Worm (Caenorhabditis elegans) whole organism, L1 larva: ENCODE data around the gene lrpc-1.
A peak's percentile ranks its signal among the peaks of the same experiment; 100 is the strongest.
"Not testable (repeated sequence)": the region's sequence is repeated elsewhere in the genome, so short reads cannot be mapped to it uniquely, and the experiment has no call there.

Source experiments
- C04F5.9 ChIP-seq: sonication (generic microtip); optimal IDR thresholded peaks from 2 replicates; lab custom pipeline; 2016; ENCODE audit warnings: missing genetic modification characterization, missing compliant biosample characterization
- Y116A8C.19 ChIP-seq: sonication (generic microtip); optimal IDR thresholded peaks from 2 replicates; lab custom pipeline; 2016; ENCODE audit warnings: missing compliant biosample characterization, missing genetic modification characterization, borderline replicate concordance
- ama-1 ChIP-seq: fragments of 150-350 bp; optimal IDR thresholded peaks from 2 replicates; lab custom pipeline; 2014
- ceh-8 ChIP-seq: fragments of 200-800 bp; sonication (Bioruptor generic); optimal IDR thresholded peaks from 2 replicates; lab custom pipeline; 2018; ENCODE audit warnings: mild to moderate bottlenecking, missing genetic modification characterization, moderate library complexity, missing compliant biosample characterization
- efl-1 ChIP-seq, 4 experiments: fragments of 150-350 bp; optimal IDR thresholded peaks in 3 of 4; peaks in 1 of 4; 1 replicate in 1 of 4; 2 replicates in 3 of 4; lab custom pipeline; 2014; ENCODE audit warnings: missing biosample characterization in 2 of 4, missing genetic modification characterization in 2 of 4, missing genetic modification reagents in 2 of 4
- egl-27 ChIP-seq, 2 experiments: fragments of 150-350 bp in 1 of 2; sonication (generic microtip); optimal IDR thresholded peaks; 3 replicates each; lab custom pipeline; 2017 to 2018; ENCODE audit warnings: missing biosample characterization in 2 of 2, missing genetic modification characterization in 2 of 2, missing genetic modification reagents in 2 of 2
- elt-2 ChIP-seq: sonication (generic microtip); optimal IDR thresholded peaks from 2 replicates; lab custom pipeline; 2016; ENCODE audit warnings: missing genetic modification characterization, mild to moderate bottlenecking, inconsistent platforms, missing compliant biosample characterization, missing genetic modification reagents
- elt-3 ChIP-seq, 6 experiments: fragments of 150-350 bp in 1 of 6; sonication (generic microtip); optimal IDR thresholded peaks; 2 replicates each; lab custom pipeline; 2017 to 2018; ENCODE audit warnings: missing biosample characterization in 6 of 6, missing genetic modification characterization in 6 of 6, inconsistent platforms in 1 of 6
- fkh-4 ChIP-seq: sonication (generic microtip); optimal IDR thresholded peaks from 2 replicates; lab custom pipeline; 2016; ENCODE audit warnings: missing compliant biosample characterization, missing genetic modification characterization, borderline replicate concordance
- fkh-8 ChIP-seq: sonication (generic microtip); optimal IDR thresholded peaks from 2 replicates; lab custom pipeline; 2016; ENCODE audit warnings: mild to moderate bottlenecking, missing genetic modification characterization, missing compliant biosample characterization
- fos-1 ChIP-seq: fragments of 150-350 bp; optimal IDR thresholded peaks from 2 replicates; lab custom pipeline; 2014; ENCODE audit warnings: missing biosample characterization, missing genetic modification characterization
- grh-1 ChIP-seq: fragments of 200-800 bp; sonication (Bioruptor generic); IDR thresholded peaks from 2 replicates; pipeline ENCODE4 v1.3.6; 2022; ENCODE audit warnings: missing genetic modification reagents, missing genetic modification characterization, missing compliant biosample characterization
- jun-1 ChIP-seq: fragments of 150-350 bp; optimal IDR thresholded peaks from 2 replicates; lab custom pipeline; 2014; ENCODE audit warnings: missing biosample characterization, missing genetic modification reagents, missing genetic modification characterization
- lin-15B ChIP-seq: fragments of 150-350 bp; sonication (generic microtip); optimal IDR thresholded peaks from 3 replicates; lab custom pipeline; 2014; ENCODE audit warnings: missing biosample characterization, missing genetic modification characterization
- lin-39 ChIP-seq: fragments of 150-350 bp; optimal IDR thresholded peaks from 2 replicates; lab custom pipeline; 2014; ENCODE audit warnings: missing biosample characterization, missing genetic modification reagents, missing genetic modification characterization
- lsy-2 ChIP-seq, 2 experiments: fragments of 150-350 bp; optimal IDR thresholded peaks; 2 replicates each; lab custom pipeline; 2014; ENCODE audit warnings: missing biosample characterization in 2 of 2, missing genetic modification characterization in 2 of 2
- nhr-12 ChIP-seq: sonication (generic microtip); optimal IDR thresholded peaks from 2 replicates; lab custom pipeline; 2017; ENCODE audit warnings: missing biosample characterization, missing genetic modification characterization
- nhr-19 ChIP-seq: fragments of 200-800 bp; sonication (Bioruptor generic); conservative IDR thresholded peaks from 2 replicates; pipeline ENCODE4 v1.3.6; 2022; ENCODE audit warnings: missing genetic modification characterization, missing compliant biosample characterization
- nhr-20 ChIP-seq: sonication (generic microtip); optimal IDR thresholded peaks from 2 replicates; lab custom pipeline; 2016; ENCODE audit warnings: mild to moderate bottlenecking, missing genetic modification characterization, missing compliant biosample characterization
- nhr-71 ChIP-seq: sonication (generic microtip); optimal IDR thresholded peaks from 2 replicates; lab custom pipeline; 2016; ENCODE audit warnings: mild to moderate bottlenecking, missing genetic modification characterization, moderate library complexity, missing compliant biosample characterization
- nhr-77 ChIP-seq: fragments of 150-350 bp; optimal IDR thresholded peaks from 2 replicates; lab custom pipeline; 2014; ENCODE audit warnings: missing biosample characterization, missing genetic modification characterization
- nhr-85 ChIP-seq: sonication (generic microtip); peaks from one replicate; lab custom pipeline; 2016; ENCODE audit warnings: missing genetic modification characterization, inconsistent platforms, missing compliant biosample characterization
- nhr-90 ChIP-seq: sonication (generic microtip); optimal IDR thresholded peaks from 2 replicates; lab custom pipeline; 2016; ENCODE audit warnings: mild to moderate bottlenecking, missing genetic modification characterization, missing compliant biosample characterization; ENCODE audit not compliant: poor library complexity
- pax-3 ChIP-seq: fragments of 200-800 bp; sonication (Bioruptor generic); optimal IDR thresholded peaks from 2 replicates; lab custom pipeline; 2018; ENCODE audit warnings: mild to moderate bottlenecking, missing genetic modification characterization, moderate library complexity, missing compliant biosample characterization
- rnt-1 ChIP-seq: sonication (generic microtip); optimal IDR thresholded peaks from 2 replicates; lab custom pipeline; 2016; ENCODE audit warnings: mild to moderate bottlenecking, missing genetic modification characterization, moderate library complexity, missing compliant biosample characterization
- snpc-4 ChIP-seq: fragments of 150-350 bp; optimal IDR thresholded peaks from 2 replicates; lab custom pipeline; 2014; ENCODE audit warnings: missing biosample characterization, missing genetic modification characterization
- snu-23 ChIP-seq: sonication (generic microtip); optimal IDR thresholded peaks from 2 replicates; lab custom pipeline; 2016; ENCODE audit warnings: missing genetic modification characterization, missing compliant biosample characterization
- tbx-2 ChIP-seq: sonication (generic microtip); optimal IDR thresholded peaks from 2 replicates; lab custom pipeline; 2016; ENCODE audit warnings: missing genetic modification characterization, missing compliant biosample characterization
- tlp-1 ChIP-seq: fragments of 150-350 bp; optimal IDR thresholded peaks from 2 replicates; lab custom pipeline; 2014; ENCODE audit warnings: missing biosample characterization, missing genetic modification characterization
- unc-30 ChIP-seq: sonication (generic microtip); optimal IDR thresholded peaks from 2 replicates; lab custom pipeline; 2017; ENCODE audit warnings: missing biosample characterization, missing genetic modification characterization
- unc-62 ChIP-seq: fragments of 150-350 bp; optimal IDR thresholded peaks from 2 replicates; lab custom pipeline; 2014; ENCODE audit warnings: missing biosample characterization, missing genetic modification reagents, missing genetic modification characterization
- unc-98 ChIP-seq: fragments of 200-800 bp; sonication (Bioruptor generic); IDR thresholded peaks from 2 replicates; pipeline ENCODE4 v1.3.6; 2022; ENCODE audit warnings: missing genetic modification characterization, missing compliant biosample characterization
- xbp-1 ChIP-seq: sonication (generic microtip); optimal IDR thresholded peaks from 2 replicates; lab custom pipeline; 2016; ENCODE audit warnings: missing genetic modification characterization, missing compliant biosample characterization

lrpc-1 gene

DNA sequence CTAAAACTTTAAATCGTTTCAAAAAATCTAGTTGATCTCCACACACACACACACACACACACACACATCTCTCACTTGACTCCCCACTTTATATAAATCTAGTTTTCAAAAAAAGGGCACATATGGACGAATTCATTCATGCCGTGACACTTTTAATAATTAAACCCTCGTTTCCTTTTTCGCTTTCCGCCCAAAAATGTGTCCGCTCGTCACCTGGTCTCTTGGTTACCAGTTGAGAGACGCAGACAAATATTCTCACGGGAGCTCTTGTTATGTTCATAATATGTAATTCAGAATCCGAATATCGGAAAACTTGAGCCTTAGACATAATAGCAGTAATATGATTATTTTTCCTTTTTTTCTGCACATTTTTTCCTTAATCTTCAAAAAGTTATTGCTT, 38.9 kb upstream of the lrpc-1 start (continued):
- no peak for TF ChIP-seq rnt-1
- TF ChIP-seq grh-1 (GFP tag; lab: Robert Waterston, UW), result no peak
- TF ChIP-seq ceh-8 (GFP tag; lab: Kevin White, UChicago), result no peak
- no peak for TF ChIP-seq unc-30 (tag; lab: Kevin White, UChicago)
- peak; percentile 12 for TF ChIP-seq nhr-71 (tag; lab: Kevin White, UChicago)
- TF ChIP-seq nhr-20, result no peak
- TF ChIP-seq jun-1 (tag; lab: Kevin White, UChicago), result no peak
- TF ChIP-seq unc-62 (GFP tag; lab: Kevin White, UChicago), result no peak
- no peak for TF ChIP-seq tlp-1 (tag; lab: Kevin White, UChicago)
- TF ChIP-seq nhr-85 (tag; lab: Kevin White, UChicago), result peak; percentile 47
- TF ChIP-seq snpc-4 (tag; lab: Kevin White, UChicago), result no peak
- TF ChIP-seq nhr-19 (GFP tag; lab: Robert Waterston, UW), result no peak
- TF ChIP-seq C04F5.9 (tag; lab: Kevin White, UChicago), result no peak
- TF ChIP-seq lin-15B, result no peak
- TF ChIP-seq pax-3 (tag; lab: Kevin White, UChicago), result no peak
- TF ChIP-seq lsy-2 (tag; optimal IDR thresholded peaks at IDR 0.05; lab: Kevin White, UChicago), result peak in 1 of 2 experiments; percentile 15

DNA sequence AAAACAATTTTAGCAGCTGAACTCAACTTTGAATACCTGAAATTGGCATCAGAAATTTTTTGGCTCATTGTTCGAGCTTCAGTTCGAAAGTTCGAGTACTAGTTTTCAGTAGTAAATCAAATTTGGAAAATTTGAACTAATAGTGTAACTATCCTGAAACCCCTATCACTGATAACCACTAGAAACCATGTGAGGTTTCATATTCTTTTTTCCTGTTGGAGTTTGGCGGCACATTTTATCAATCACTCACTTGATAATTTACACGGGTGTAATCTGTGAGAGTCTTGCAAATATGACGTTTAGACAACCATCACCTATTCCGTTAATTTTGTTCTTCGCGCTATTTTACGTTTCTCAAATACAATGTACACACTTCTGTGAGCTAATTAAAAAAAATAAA, 34.4 kb upstream of the lrpc-1 start, which contains the start of gene C14C11.4:
TSS of gene C14C11.4 (plus strand) at position 252 of the 400 bp plus-strand sequence.
- TF ChIP-seq elt-2 (tag; lab: Kevin White, UChicago), result peak; percentile 53
- no peak for TF ChIP-seq efl-1 (optimal IDR thresholded peaks at IDR 0.05; lab: Kevin White, UChicago)
- TF ChIP-seq efl-1 (GFP tag; optimal IDR thresholded peaks at IDR 0.05 in 1 of 2; lab: Kevin White, UChicago), result peak in 1 of 2 experiments; percentile 67
- TF ChIP-seq xbp-1 (tag; lab: Kevin White, UChicago), result no peak

DNA sequence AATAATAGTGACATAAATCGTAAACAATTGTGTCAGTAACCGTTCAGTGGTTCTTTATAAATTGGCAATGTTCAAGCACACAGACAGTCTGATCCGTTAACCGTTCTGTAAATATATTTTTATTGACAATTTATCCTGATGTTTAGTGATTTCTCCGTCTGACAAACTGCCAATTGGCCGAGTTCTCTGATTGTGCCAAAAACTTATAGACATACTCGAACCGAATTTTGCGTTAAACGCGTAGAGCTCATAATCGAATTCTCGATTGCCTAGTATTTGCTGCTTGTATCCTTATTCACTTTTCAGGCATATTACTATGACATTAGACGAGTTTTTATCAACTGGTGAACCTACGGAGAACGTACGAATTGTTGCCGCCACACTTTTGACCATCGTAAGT, 31.2 kb upstream of the lrpc-1 start, which contains the start of gene srx-117:
TSS of gene srx-117 (plus strand) at position 301 of the 400 bp plus-strand sequence.
- no peak for TF ChIP-seq Y116A8C.19 (tag; lab: Kevin White, UChicago)
- TF ChIP-seq elt-3 (tag; optimal IDR thresholded peaks at IDR 0.05; lab: Kevin White, UChicago), result no peak
- no peak for TF ChIP-seq fkh-4 (tag; lab: Kevin White, UChicago)
- no peak for TF ChIP-seq lin-39 (tag; lab: Kevin White, UChicago)
- TF ChIP-seq rnt-1, result no peak
- TF ChIP-seq nhr-77, result no peak
- no peak for TF ChIP-seq nhr-90 (tag; lab: Kevin White, UChicago)
- TF ChIP-seq snu-23 (GFP tag; lab: Kevin White, UChicago), result no peak
- TF ChIP-seq tbx-2 (tag; lab: Kevin White, UChicago), result no peak
- no peak for TF ChIP-seq fos-1 (tag; lab: Kevin White, UChicago)
- TF ChIP-seq ama-1 (lab: Kevin White, UChicago), result no peak
- no peak for TF ChIP-seq nhr-12 (tag; lab: Kevin White, UChicago)
- no peak for TF ChIP-seq xbp-1 (tag; lab: Kevin White, UChicago)
- no peak for TF ChIP-seq unc-98 (GFP tag; lab: Robert Waterston, UW)
- TF ChIP-seq fkh-8 (tag; lab: Kevin White, UChicago), result no peak
- TF ChIP-seq egl-27 (tag; optimal IDR thresholded peaks at IDR 0.05; lab: Kevin White, UChicago), result no peak

DNA sequence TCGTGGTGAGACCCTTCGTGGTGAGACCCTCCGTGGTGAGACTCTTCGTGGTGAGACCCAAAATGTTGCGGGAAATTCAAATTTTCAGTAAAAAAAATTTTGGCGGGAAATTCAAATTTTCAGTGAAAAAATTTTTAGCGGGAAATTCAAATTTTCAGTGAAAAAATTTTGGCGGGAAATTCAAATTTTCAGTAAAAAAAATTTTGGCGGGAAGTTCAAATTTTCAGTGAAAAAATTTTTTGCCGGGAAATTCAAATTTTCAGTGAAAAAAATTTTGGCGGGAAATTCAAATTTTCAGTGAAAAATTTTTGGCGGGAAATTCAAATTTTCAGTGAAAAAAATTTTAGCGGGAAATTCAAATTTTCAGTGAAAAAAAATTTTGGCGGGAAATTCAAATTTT, 27.1 kb upstream of the lrpc-1 start:
- TF ChIP-seq unc-98 (GFP tag; lab: Robert Waterston, UW) (peak; percentile 15; the same call in 1 of the 2 replicates), efl-1 (GFP tag; optimal IDR thresholded peaks at IDR 0.05 in 1 of 2; lab: Kevin White, UChicago) (peak; percentile 34 to 62)
- TF ChIP-seq efl-1 (optimal IDR thresholded peaks at IDR 0.05; lab: Kevin White, UChicago), result not testable (repeated sequence)
- TF ChIP-seq, all 84 proteins: peak for 2; not testable (repeated sequence) for 82

DNA sequence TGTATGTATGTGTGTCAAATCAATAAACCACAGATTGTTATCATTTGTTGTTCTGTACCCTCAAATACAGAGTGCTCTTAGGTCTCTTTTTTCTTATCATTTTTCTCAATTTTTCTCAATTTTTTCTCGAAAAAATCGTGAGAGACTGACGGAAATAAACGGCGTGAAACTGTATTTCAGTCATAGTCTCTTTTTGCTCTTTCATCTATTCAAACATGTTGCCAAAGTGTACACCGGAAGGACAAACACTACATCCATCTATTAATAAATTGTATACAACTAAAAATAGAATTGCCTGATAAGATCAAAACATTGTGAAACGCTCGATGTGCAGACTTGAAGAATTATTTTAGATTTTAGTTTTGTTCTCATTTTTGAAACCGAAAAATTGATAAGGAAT, 21.4 kb upstream of the lrpc-1 start:
- TF ChIP-seq efl-1 (optimal IDR thresholded peaks at IDR 0.05; lab: Kevin White, UChicago) (no peak), efl-1 (GFP tag; optimal IDR thresholded peaks at IDR 0.05 in 1 of 2; lab: Kevin White, UChicago) (peak in 1 of 2 experiments; percentile 80), elt-2 (tag; lab: Kevin White, UChicago) (peak; percentile 57), lin-39 (tag; lab: Kevin White, UChicago) (no peak)
